Worm (Caenorhabditis elegans): ENCODE results near the gene F27E5.9.

The F27E5.9 gene

ce11 chrII:10182634-10183033 is 47.9 kb downstream of the F27E5.9 start, which contains the start of gene srd-1:
Gene srd-1 (minus strand): TSS chrII:10182734.
- no peak for TF ChIP-seq unc-62 (GFP tag; optimal IDR thresholded peaks at IDR 0.05)

Data from whole organism, dauer.